Worm (Caenorhabditis elegans) whole organism, L4 larva: ENCODE data around the gene F49E8.8.
A peak's percentile ranks its signal among the peaks of the same experiment; 100 is the strongest.

Experiments
- ama-1 ChIP-seq: fragments of 150-350 bp; optimal IDR thresholded peaks from 2 replicates; lab custom pipeline; 2014; ENCODE audit warnings: inconsistent platforms, mixed read lengths
- fos-1 ChIP-seq: fragments of 150-350 bp; optimal IDR thresholded peaks from 2 replicates; lab custom pipeline; 2014; ENCODE audit warnings: missing biosample characterization, missing genetic modification characterization
- lin-39 ChIP-seq: fragments of 150-350 bp; optimal IDR thresholded peaks from 2 replicates; lab custom pipeline; 2014; ENCODE audit warnings: missing biosample characterization, missing genetic modification reagents, missing genetic modification characterization
- nhr-102 ChIP-seq: sonication (generic microtip); optimal IDR thresholded peaks from 2 replicates; lab custom pipeline; 2016; ENCODE audit warnings: mild to moderate bottlenecking, missing genetic modification characterization, moderate library complexity, missing compliant biosample characterization
- nhr-11 ChIP-seq: fragments of 150-350 bp; optimal IDR thresholded peaks from 2 replicates; lab custom pipeline; 2014; ENCODE audit warnings: missing biosample characterization, missing genetic modification characterization
- saeg-2 ChIP-seq: fragments of 200-800 bp; sonication (Bioruptor generic); IDR thresholded peaks from 2 replicates; pipeline ENCODE4 v1.3.6; 2022; ENCODE audit warnings: missing genetic modification reagents, missing genetic modification characterization, missing compliant biosample characterization
- set-16 ChIP-seq: fragments of 200-800 bp; sonication (Bioruptor generic); IDR thresholded peaks from 2 replicates; pipeline ENCODE4 v1.3.6; 2022; ENCODE audit warnings: missing genetic modification reagents, missing genetic modification characterization, missing compliant biosample characterization

- TF ChIP-seq set-16 (GFP tag; lab: Robert Waterston, UW) (no peak), lin-39 (tag; lab: Kevin White, UChicago) (no peak), nhr-11 (tag; lab: Kevin White, UChicago) (peak; percentile 75), fos-1 (tag; lab: Kevin White, UChicago) (no peak), saeg-2 (0 out of 2 replicates have a peak, but pooled peaks have one; percentile 45), ama-1 (lab: Kevin White, UChicago) (peak; percentile 24), nhr-102 (peak; percentile 60)
These were observed 48.5 kb upstream of the F49E8.8 start, which contains the start of the genes vdac-1 and R05G6.5 for ce11 chrIV:7507841-7508509.
